Worm (Caenorhabditis elegans) whole organism, young adult: Measurements from ENCODE around the gene bus-4.

Experiments used
- F22D6.2 ChIP-seq: sonication (generic microtip); optimal IDR thresholded peaks from 2 replicates; lab custom pipeline; 2016; ENCODE audit warnings: mild to moderate bottlenecking, missing genetic modification characterization, missing compliant biosample characterization
- akir-1 ChIP-seq: fragments of 200-800 bp; sonication (Bioruptor generic); optimal IDR thresholded peaks from 2 replicates; lab custom pipeline; 2018; ENCODE audit warnings: mild to moderate bottlenecking, missing genetic modification characterization, moderate library complexity, missing compliant biosample characterization
- snpc-4 ChIP-seq, 5 experiments: fragments of 150-350 bp in 1 of 5; sonication (generic microtip) in 4 of 5; optimal IDR thresholded peaks; 2 replicates each; lab custom pipeline; 2014 to 2018; ENCODE audit warnings: missing genetic modification characterization in 5 of 5, missing biosample characterization in 3 of 5, antibody characterized with exemption in 2 of 5, mild to moderate bottlenecking in 2 of 5, missing compliant biosample characterization in 2 of 5, missing genotype in 2 of 5, moderate library complexity in 2 of 5, missing genetic modification reagents in 1 of 5

DNA sequence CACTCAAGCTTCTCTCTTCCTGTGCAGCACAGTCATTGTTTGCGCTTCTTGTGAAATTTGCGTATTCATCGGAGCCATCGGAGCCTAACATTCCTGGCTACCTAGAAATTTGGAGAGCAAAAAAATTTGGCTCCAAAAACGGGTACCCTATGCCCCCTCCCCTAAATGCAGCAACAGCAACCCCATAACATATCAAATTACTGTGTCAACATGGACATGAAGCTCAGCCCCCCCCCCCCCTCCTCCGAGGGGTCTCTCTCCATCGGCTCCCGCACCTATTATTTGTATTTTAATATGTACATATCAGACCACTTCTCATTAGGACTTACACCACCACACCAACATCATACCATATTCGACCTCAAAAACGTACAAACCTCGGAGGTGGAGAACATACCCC lies 13.7 kb upstream of the bus-4 start:
- TF ChIP-seq akir-1 (GFP tag; lab: Kevin White, UChicago) (no peak), F22D6.2 (tag; lab: Kevin White, UChicago) (no peak), snpc-4 (GFP tag; optimal IDR thresholded peaks at IDR 0.05; lab: Kevin White, UChicago) (no peak), snpc-4 (tag; optimal IDR thresholded peaks at IDR 0.05; lab: Kevin White, UChicago) (no peak)
